Fruit fly (Drosophila melanogaster) whole organism, embryonic: ENCODE results near the gene DNAlig4.
A peak's percentile ranks its signal among the peaks of the same experiment; 100 is the strongest.

ENCODE experiments used
- Antp ChIP-seq: fragments of 200-800 bp; sonication (Bioruptor generic); optimal IDR thresholded peaks from 3 replicates; lab custom pipeline; 2016; ENCODE audit warnings: missing biosample characterization, missing genetic modification characterization
- CG10321 ChIP-seq: fragments of 200-800 bp; sonication (Bioruptor generic); IDR thresholded peaks from 2 replicates; pipeline ENCODE4 v1.3.6; 2022; ENCODE audit warnings: missing biosample characterization, missing genetic modification characterization
- CG11093 ChIP-seq: fragments of 200-800 bp; sonication (Bioruptor generic); IDR thresholded peaks from 3 replicates; pipeline ENCODE4 v1.3.6; 2022; ENCODE audit warnings: missing biosample characterization, missing genetic modification characterization
- CG11696 ChIP-seq: fragments of 200-800 bp; sonication (Bioruptor generic); IDR thresholded peaks from 2 replicates; pipeline ENCODE4 v1.3.6; 2022; ENCODE audit warnings: missing biosample characterization, missing genetic modification characterization
- CG11723 ChIP-seq: fragments of 200-800 bp; sonication (Bioruptor generic); optimal IDR thresholded peaks from 2 replicates; lab custom pipeline; 2017; ENCODE audit warnings: missing biosample characterization, mild to moderate bottlenecking, missing genetic modification characterization
- CG12155 ChIP-seq: fragments of 200-800 bp; sonication (Bioruptor generic); optimal IDR thresholded peaks from 3 replicates; lab custom pipeline; 2016; ENCODE audit warnings: missing biosample characterization, missing genetic modification characterization
- CG13775 ChIP-seq: fragments of 200-800 bp; sonication (Bioruptor generic); optimal IDR thresholded peaks from 3 replicates; lab custom pipeline; 2017; ENCODE audit warnings: missing biosample characterization, mild to moderate bottlenecking, missing genetic modification characterization
- CG15269 ChIP-seq: fragments of 200-800 bp; sonication (Bioruptor generic); optimal IDR thresholded peaks from 2 replicates; lab custom pipeline; 2018; ENCODE audit warnings: missing biosample characterization, mild to moderate bottlenecking, missing genetic modification characterization, moderate library complexity
- CG16779 ChIP-seq: fragments of 200-800 bp; sonication (Bioruptor generic); IDR thresholded peaks from 2 replicates; pipeline ENCODE4 v1.3.6; 2022; ENCODE audit warnings: missing biosample characterization, missing genetic modification characterization
- CG17186 ChIP-seq: fragments of 200-800 bp; sonication (Bioruptor generic); optimal IDR thresholded peaks from 3 replicates; lab custom pipeline; 2017; ENCODE audit warnings: missing biosample characterization, missing genetic modification reagents, missing genetic modification characterization
- CG17568 ChIP-seq: fragments of 200-800 bp; sonication (Bioruptor generic); optimal IDR thresholded peaks from 2 replicates; lab custom pipeline; 2018; ENCODE audit warnings: missing biosample characterization, mild to moderate bottlenecking, missing genetic modification characterization, moderate library complexity
- CG2129 ChIP-seq: fragments of 200-800 bp; sonication (Bioruptor generic); IDR thresholded peaks from 2 replicates; pipeline ENCODE4 v1.3.6; 2022; ENCODE audit warnings: missing biosample characterization, missing genetic modification characterization; ENCODE audit not compliant: partially characterized antibody
- CG2202 ChIP-seq: fragments of 200-800 bp; sonication (Bioruptor generic); optimal IDR thresholded peaks from 2 replicates; lab custom pipeline; 2018; ENCODE audit warnings: missing biosample characterization, mild to moderate bottlenecking, missing genetic modification characterization
- CG34422 ChIP-seq: fragments of 200-800 bp; sonication (Bioruptor generic); IDR thresholded peaks from 3 replicates; pipeline ENCODE4 v1.3.6; 2022; ENCODE audit warnings: missing biosample characterization, missing genetic modification characterization
- CG42726 ChIP-seq: fragments of 200-800 bp; sonication (Bioruptor generic); IDR thresholded peaks from 2 replicates; pipeline ENCODE4 v1.3.6; 2022; ENCODE audit warnings: missing biosample characterization, missing genetic modification characterization; ENCODE audit not compliant: partially characterized antibody
- CG4707 ChIP-seq: fragments of 200-800 bp; sonication (Bioruptor generic); optimal IDR thresholded peaks from 2 replicates; lab custom pipeline; 2018; ENCODE audit warnings: missing biosample characterization, mild to moderate bottlenecking, missing genetic modification characterization, moderate library complexity
- CG8290 ChIP-seq, 3 experiments: fragments of 200-800 bp; sonication (Bioruptor generic); optimal IDR thresholded peaks; 2 replicates each; lab custom pipeline; 2016 to 2019; ENCODE audit warnings: missing biosample characterization in 3 of 3, missing genetic modification characterization in 3 of 3, mild to moderate bottlenecking in 2 of 3, moderate library complexity in 1 of 3
- CTCF ChIP-seq: fragments of 200-800 bp; sonication (Bioruptor generic); optimal IDR thresholded peaks from 2 replicates; lab custom pipeline; 2017; ENCODE audit warnings: missing biosample characterization, mild to moderate bottlenecking, missing genetic modification characterization, moderate library complexity
- CkIIα-i1 ChIP-seq: fragments of 200-800 bp; sonication (Bioruptor generic); IDR thresholded peaks from 2 replicates; pipeline ENCODE4 v1.3.6; 2022; ENCODE audit warnings: missing biosample characterization, missing genetic modification characterization
- Dp ChIP-seq: fragments of 200-800 bp; sonication (Bioruptor generic); optimal IDR thresholded peaks from 2 replicates; lab custom pipeline; 2018; ENCODE audit warnings: missing biosample characterization, mild to moderate bottlenecking, missing genetic modification characterization, moderate library complexity
- Hr39 ChIP-seq: fragments of >200 bp; optimal IDR thresholded peaks from 2 replicates; lab custom pipeline; 2017
- Meics ChIP-seq: fragments of 200-800 bp; sonication (Bioruptor generic); optimal IDR thresholded peaks from 2 replicates; lab custom pipeline; 2017; ENCODE audit warnings: missing biosample characterization, mild to moderate bottlenecking, missing genetic modification characterization
- Optix ChIP-seq: fragments of 200-800 bp; sonication (Bioruptor generic); IDR thresholded peaks from 3 replicates; pipeline ENCODE4 v1.3.6; 2022; ENCODE audit warnings: missing biosample characterization, missing genetic modification characterization
- Poxn ChIP-seq: fragments of 200-800 bp; sonication (Bioruptor generic); IDR thresholded peaks from 2 replicates; pipeline ENCODE4 v1.3.6; 2022; ENCODE audit warnings: missing biosample characterization, missing genetic modification characterization
- Sin3A ChIP-seq: fragments of >200 bp; optimal IDR thresholded peaks from 2 replicates; lab custom pipeline; 2018
- Taf1 ChIP-seq: fragments of 200-800 bp; sonication (Bioruptor generic); IDR thresholded peaks from 2 replicates; pipeline ENCODE4 v1.3.6; 2022; ENCODE audit warnings: missing biosample characterization, missing genetic modification characterization
- ab ChIP-seq: fragments of 200-800 bp; sonication (Bioruptor generic); optimal IDR thresholded peaks from 2 replicates; lab custom pipeline; 2016; ENCODE audit warnings: missing biosample characterization, missing genetic modification characterization
- ap ChIP-seq: fragments of 200-800 bp; sonication (Bioruptor generic); IDR thresholded peaks from 2 replicates; pipeline ENCODE4 v1.3.6; 2022; ENCODE audit warnings: missing biosample characterization, missing genetic modification characterization
- cato ChIP-seq: fragments of 200-800 bp; sonication (Bioruptor generic); optimal IDR thresholded peaks from 2 replicates; lab custom pipeline; 2016; ENCODE audit warnings: missing biosample characterization, missing genetic modification characterization, borderline replicate concordance
- chm ChIP-seq: fragments of 200-800 bp; sonication (Bioruptor generic); IDR thresholded peaks from 2 replicates; pipeline ENCODE4 v1.3.6; 2022; ENCODE audit warnings: missing biosample characterization, missing genetic modification characterization
- chn ChIP-seq: fragments of 200-800 bp; sonication (Bioruptor generic); optimal IDR thresholded peaks from 2 replicates; lab custom pipeline; 2016; ENCODE audit warnings: missing biosample characterization, missing genetic modification characterization
- danr ChIP-seq: fragments of 200-800 bp; sonication (Bioruptor generic); IDR thresholded peaks from 2 replicates; pipeline ENCODE4 v1.3.6; 2022; ENCODE audit warnings: missing biosample characterization, missing genetic modification characterization
- dati ChIP-seq: fragments of 200-800 bp; sonication (Bioruptor generic); IDR thresholded peaks from 2 replicates; pipeline ENCODE4 v1.3.6; 2022; ENCODE audit warnings: missing biosample characterization, missing genetic modification characterization
- dm ChIP-seq: fragments of 200-800 bp; sonication (Bioruptor generic); optimal IDR thresholded peaks from 3 replicates; lab custom pipeline; 2016; ENCODE audit warnings: missing biosample characterization, missing genetic modification characterization
- ewg ChIP-seq: fragments of 200-800 bp; sonication (Bioruptor generic); optimal IDR thresholded peaks from 3 replicates; lab custom pipeline; 2017; ENCODE audit warnings: mild to moderate bottlenecking, missing biosample characterization, missing genetic modification reagents, missing genetic modification characterization
- gem ChIP-seq: fragments of 200-800 bp; sonication (Bioruptor generic); optimal IDR thresholded peaks from 2 replicates; lab custom pipeline; 2019; ENCODE audit warnings: missing biosample characterization, mild to moderate bottlenecking, missing genetic modification characterization, moderate library complexity
- h ChIP-seq: fragments of >200 bp; optimal IDR thresholded peaks from 2 replicates; lab custom pipeline; 2017
- hkb ChIP-seq, 2 experiments: fragments of 200-800 bp in 1 of 2; fragments of >200 bp in 1 of 2; sonication (Bioruptor generic) in 1 of 2; IDR thresholded peaks in 1 of 2; optimal IDR thresholded peaks in 1 of 2; 2 replicates each; pipeline versions ENCODE4 v1.3.6 to Lab custom; 2017 to 2022; ENCODE audit warnings: missing biosample characterization in 1 of 2, missing genetic modification characterization in 1 of 2
- jing ChIP-seq: fragments of 200-800 bp; sonication (Bioruptor generic); optimal IDR thresholded peaks from 2 replicates; lab custom pipeline; 2018; ENCODE audit warnings: missing biosample characterization, mild to moderate bottlenecking, missing genetic modification characterization
- kay ChIP-seq: fragments of 200-800 bp; sonication (Bioruptor generic); optimal IDR thresholded peaks from 2 replicates; lab custom pipeline; 2016; ENCODE audit warnings: missing biosample characterization, missing genetic modification characterization
- ken ChIP-seq: fragments of 200-800 bp; sonication (Bioruptor generic); IDR thresholded peaks from 3 replicates; pipeline ENCODE4 v1.3.6; 2022; ENCODE audit warnings: missing biosample characterization, missing genetic modification characterization
- luna ChIP-seq: fragments of 200-800 bp; sonication (Bioruptor generic); optimal IDR thresholded peaks from 2 replicates; lab custom pipeline; 2016; ENCODE audit warnings: missing biosample characterization, missing genetic modification characterization
- nom ChIP-seq: fragments of 200-800 bp; sonication (Bioruptor generic); optimal IDR thresholded peaks from 2 replicates; lab custom pipeline; 2017; ENCODE audit warnings: missing biosample characterization, missing genetic modification characterization, mild to moderate bottlenecking, moderate library complexity, missing genetic modification reagents
- oc ChIP-seq: fragments of 200-800 bp; sonication (Bioruptor generic); optimal IDR thresholded peaks from 2 replicates; lab custom pipeline; 2018; ENCODE audit warnings: missing biosample characterization, mild to moderate bottlenecking, missing genetic modification characterization, moderate library complexity
- pho ChIP-seq: fragments of 200-800 bp; sonication (Bioruptor generic); optimal IDR thresholded peaks from 2 replicates; lab custom pipeline; 2016; ENCODE audit warnings: missing biosample characterization, missing genetic modification characterization
- pita ChIP-seq: fragments of 200-800 bp; sonication (Bioruptor generic); optimal IDR thresholded peaks from 2 replicates; lab custom pipeline; 2017; ENCODE audit warnings: missing biosample characterization, mild to moderate bottlenecking, missing genetic modification characterization
- repo ChIP-seq: fragments of 200-800 bp; sonication (Bioruptor generic); optimal IDR thresholded peaks from 2 replicates; lab custom pipeline; 2016; ENCODE audit warnings: missing biosample characterization, missing genetic modification characterization
- sd ChIP-seq: fragments of 200-800 bp; sonication (Bioruptor generic); optimal IDR thresholded peaks from 3 replicates; lab custom pipeline; 2018; ENCODE audit warnings: missing biosample characterization, mild to moderate bottlenecking, missing genetic modification characterization, moderate library complexity
- sens ChIP-seq: fragments of 200-800 bp; sonication (Bioruptor generic); peaks from one replicate; lab custom pipeline; 2016; ENCODE audit warnings: missing biosample characterization, missing genetic modification characterization
- sens-2 ChIP-seq: fragments of 200-800 bp; sonication (Bioruptor generic); IDR thresholded peaks from 2 replicates; pipeline ENCODE4 v1.3.6; 2022; ENCODE audit warnings: missing biosample characterization, missing genetic modification characterization
- zen ChIP-seq: fragments of 200-800 bp; sonication (Bioruptor generic); optimal IDR thresholded peaks from 3 replicates; lab custom pipeline; 2018; ENCODE audit warnings: missing biosample characterization, mild to moderate bottlenecking, missing genetic modification characterization, moderate library complexity

The DNAlig4 gene

DNA sequence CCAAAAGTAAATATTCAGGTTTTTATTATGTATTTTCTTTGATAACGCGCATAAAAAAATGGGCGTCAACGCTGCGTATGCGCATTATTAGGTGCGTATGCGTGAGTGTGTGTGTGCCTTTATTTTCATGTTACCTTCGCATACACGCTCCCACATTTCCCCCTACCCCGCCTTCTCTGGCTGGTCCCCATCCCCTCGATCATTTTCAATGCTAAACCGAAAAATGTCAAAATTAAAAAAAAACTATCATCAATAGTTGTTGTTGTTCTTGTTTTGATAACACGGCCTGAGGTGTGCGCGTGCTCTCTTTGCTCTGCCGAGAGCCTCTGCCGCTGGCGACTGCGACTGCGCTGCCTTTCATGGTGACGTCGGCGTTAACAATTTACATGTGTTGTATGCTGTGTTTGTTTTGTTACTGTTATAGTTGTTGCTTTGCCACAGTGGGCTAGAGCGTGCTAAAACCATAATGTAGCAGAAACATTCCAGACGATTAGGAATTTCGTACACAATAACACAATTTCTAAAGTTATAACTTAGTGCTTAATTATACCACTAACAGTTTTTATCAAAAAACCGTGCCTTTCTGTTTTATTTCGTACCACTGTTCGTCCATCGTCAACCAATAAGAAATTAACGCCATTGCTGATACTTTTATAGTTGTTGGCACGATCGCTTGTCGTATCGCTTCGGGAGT is 27.5 kb downstream of the DNAlig4 start (continued):
- TF ChIP-seq chm (peak; percentile 99), dati (peak; percentile 97), CG34422 (GFP tag; lab: Robert Waterston, UW) (peak; percentile 99), Sin3A (no peak), Poxn (peak; percentile 94), zen (tag; lab: Kevin White, UChicago) (peak; percentile 95), gem (tag; lab: Kevin White, UChicago) (peak; percentile 99), oc (tag; lab: Kevin White, UChicago) (peak; percentile 99), pho (GFP tag; lab: Kevin White, UChicago) (peak; percentile 98), CG4707 (GFP tag; lab: Kevin White, UChicago) (peak; percentile 98), CG15269 (peak; percentile 99), sd (tag; lab: Kevin White, UChicago) (peak; percentile 98), CG8290 (GFP tag; optimal IDR thresholded peaks at IDR 0.05; lab: Kevin White, UChicago) (peak; percentile 98), CG8290 (tag; optimal IDR thresholded peaks at IDR 0.05; lab: Kevin White, UChicago) (peak; percentile 91 to 99), danr (GFP tag; lab: Robert Waterston, UW) (peak; percentile 98), jing (peak; percentile 99), ap (GFP tag; lab: Robert Waterston, UW) (peak; percentile 98), hkb (optimal IDR thresholded peaks at IDR 0.05; lab: Kevin White, UChicago) (no peak), hkb (GFP tag; IDR thresholded peaks at IDR 0.05; lab: Robert Waterston, UW) (peak; percentile 99), Optix (GFP tag; lab: Robert Waterston, UW) (peak; percentile 99), repo (GFP tag; lab: Kevin White, UChicago) (peak; percentile 98), sens (peak; percentile 100), ken (peak; percentile 99), CG11723 (GFP tag; lab: Kevin White, UChicago) (peak; percentile 97), CG13775 (peak; percentile 95), Dp (GFP tag; lab: Kevin White, UChicago) (peak; percentile 33), CkIIα-i1 (peak; percentile 96), CG10321 (GFP tag; lab: Robert Waterston, UW) (peak; percentile 88), Hr39 (lab: Kevin White, UChicago) (no peak), CG11696 (GFP tag; lab: Robert Waterston, UW) (peak; percentile 96), h (lab: Kevin White, UChicago) (no peak), dm (peak; percentile 97), CG11093 (GFP tag; lab: Robert Waterston, UW) (peak; percentile 98), chn (GFP tag; lab: Kevin White, UChicago) (peak; percentile 99), Meics (GFP tag; lab: Kevin White, UChicago) (peak; percentile 99), cato (GFP tag; lab: Kevin White, UChicago) (peak; percentile 98), ewg (GFP tag; lab: Kevin White, UChicago) (peak; percentile 96), ab (peak; percentile 95), CG16779 (GFP tag; lab: Robert Waterston, UW) (peak; percentile 98), Antp (GFP tag; lab: Kevin White, UChicago) (peak; percentile 99), pita (GFP tag; lab: Kevin White, UChicago) (no peak), sens-2 (GFP tag; lab: Robert Waterston, UW) (peak; percentile 98), kay (GFP tag; lab: Kevin White, UChicago) (peak; percentile 97), CG42726 (GFP tag; lab: Robert Waterston, UW) (peak; percentile 14; the same call in 1 of the 2 replicates), CG17568 (GFP tag; lab: Kevin White, UChicago) (peak; percentile 98), nom (GFP tag; lab: Kevin White, UChicago) (peak; percentile 95), CG17186 (GFP tag; lab: Kevin White, UChicago) (peak; percentile 95), CG2202 (tag; lab: Kevin White, UChicago) (peak; percentile 97), luna (GFP tag; lab: Kevin White, UChicago) (peak; percentile 96), CG2129 (no peak), CTCF (GFP tag; lab: Kevin White, UChicago) (peak; percentile 77), CG12155 (GFP tag; lab: Kevin White, UChicago) (peak; percentile 97), Taf1 (peak; percentile 98)
